Fruit fly (Drosophila melanogaster) whole organism, adult: ENCODE measurements around the gene CG10077.

Source experiments
- CG7101 ChIP-seq: fragments of 200-800 bp; sonication (Bioruptor generic); optimal IDR thresholded peaks from 2 replicates; lab custom pipeline; 2018; ENCODE audit warnings: missing biosample characterization, mild to moderate bottlenecking, missing genetic modification characterization, moderate library complexity
- cnc ChIP-seq, 2 experiments: fragments of >200 bp; optimal IDR thresholded peaks; 2 replicates each; lab custom pipeline; 2017
- toe ChIP-seq: fragments of 200-800 bp; sonication (Bioruptor generic); optimal IDR thresholded peaks from 2 replicates; lab custom pipeline; 2016; ENCODE audit warnings: missing biosample characterization, missing genetic modification characterization

DNA sequence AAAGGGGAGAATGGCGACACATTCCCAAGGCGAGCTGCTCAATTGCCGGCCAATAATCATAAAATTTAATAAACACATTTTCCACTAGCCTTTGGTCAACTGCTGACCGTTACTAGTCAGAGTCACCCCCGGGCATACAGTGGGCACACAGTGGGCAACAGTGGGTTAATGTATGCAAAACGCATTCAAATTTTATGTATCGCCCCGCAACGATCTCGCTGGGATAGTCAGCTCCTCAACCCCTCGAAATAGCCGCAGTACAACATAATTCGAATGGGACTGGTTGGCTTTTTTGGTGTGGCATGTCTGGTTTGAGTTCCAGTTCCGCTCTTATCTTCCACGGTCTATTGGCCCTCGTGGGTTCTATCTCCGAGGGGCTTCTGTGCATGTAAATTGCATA, 36.5 kb downstream of the CG10077 start:
- TF ChIP-seq cnc (optimal IDR thresholded peaks at IDR 0.05; lab: Kevin White, UChicago): no peak
- TF ChIP-seq CG7101 (tag; lab: Kevin White, UChicago): no peak
- TF ChIP-seq toe: no peak
